Worm (Caenorhabditis elegans) whole organism, L4/young adult: ENCODE data around the gene tat-4.

Source experiments
- dao-5 ChIP-seq: sonication (generic microtip); optimal IDR thresholded peaks from 2 replicates; lab custom pipeline; 2016; ENCODE audit warnings: missing genotype, missing genetic modification characterization, moderate library complexity, missing compliant biosample characterization
- him-1 ChIP-seq: sonication (generic microtip); optimal IDR thresholded peaks from 2 replicates; lab custom pipeline; 2016; ENCODE audit warnings: missing genotype, missing genetic modification reagents, missing genetic modification characterization, missing compliant biosample characterization

DNA sequence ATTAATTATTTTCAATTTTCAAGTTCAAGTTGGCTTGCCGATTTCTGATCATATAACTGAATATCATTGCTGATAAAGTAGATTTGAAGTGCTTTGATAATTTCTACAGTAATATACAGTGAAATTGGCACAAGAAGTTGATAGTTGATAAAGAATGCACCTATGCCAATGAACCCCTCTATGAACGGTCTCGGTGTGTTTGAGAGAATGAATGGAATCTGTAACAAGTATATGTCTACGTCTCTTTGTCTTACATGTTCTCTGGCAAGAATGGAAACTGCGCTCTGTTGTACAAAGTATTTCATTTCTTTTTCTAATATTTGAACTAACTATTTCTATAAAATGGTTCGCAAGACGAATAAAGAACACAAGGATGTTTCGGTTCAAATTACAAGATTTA lies 2.3 kb downstream of the tat-4 start, which contains the start of gene T24H7.8:
- no peak for TF ChIP-seq dao-5 (tag; lab: Kevin White, UChicago)
- no peak for TF ChIP-seq him-1 (tag; lab: Kevin White, UChicago)
